Worm (Caenorhabditis elegans) whole organism, L4/young adult: ENCODE measurements around the gene Y72A10A.1.

Source experiments
- W03F9.2 ChIP-seq: fragments of 150-350 bp; optimal IDR thresholded peaks from 2 replicates; lab custom pipeline; 2014; ENCODE audit warnings: missing biosample characterization, missing genetic modification characterization
- dao-5 ChIP-seq: sonication (generic microtip); optimal IDR thresholded peaks from 2 replicates; lab custom pipeline; 2016; ENCODE audit warnings: missing genotype, missing genetic modification characterization, moderate library complexity, missing compliant biosample characterization
- him-1 ChIP-seq: sonication (generic microtip); optimal IDR thresholded peaks from 2 replicates; lab custom pipeline; 2016; ENCODE audit warnings: missing genotype, missing genetic modification reagents, missing genetic modification characterization, missing compliant biosample characterization

ce11 chrX:6091967-6092366 lies 46.2 kb downstream of the Y72A10A.1 start, which contains the start of gene hsp-3:
- peak; percentile 82 for TF ChIP-seq him-1 (tag; lab: Kevin White, UChicago)
- peak; percentile 31 for TF ChIP-seq W03F9.2 (tag; lab: Kevin White, UChicago)
- TF ChIP-seq dao-5, result peak; percentile 16
